Worm (Caenorhabditis elegans): ENCODE results near the gene pdhk-2.
A peak's percentile ranks its signal among the peaks of the same experiment; 100 is the strongest.

pdhk-2 gene

ce11 chrIII:8733667-8734066, 7.5 kb downstream of the pdhk-2 start:
- TF ChIP-seq ref-2 (tag; optimal IDR thresholded peaks at IDR 0.05) (no peak), elt-2 (tag; optimal IDR thresholded peaks at IDR 0.05) (peak; percentile 78)

- TF ChIP-seq ets-4 (tag; optimal IDR thresholded peaks at IDR 0.05) = no peak
- no peak for TF ChIP-seq npax-4 (tag; optimal IDR thresholded peaks at IDR 0.05)
- TF ChIP-seq ceh-6 (GFP tag; optimal IDR thresholded peaks at IDR 0.05) = no peak
- TF ChIP-seq sox-2 (GFP tag; IDR thresholded peaks at IDR 0.05) = no peak
- TF ChIP-seq F13H6.1 (tag; optimal IDR thresholded peaks at IDR 0.05) = no peak
- TF ChIP-seq unc-3 (GFP tag; conservative IDR thresholded peaks at IDR 0.05) = no peak
- no peak for TF ChIP-seq unc-3 (tag; optimal IDR thresholded peaks at IDR 0.05)
- TF ChIP-seq rnt-1 (tag; optimal IDR thresholded peaks at IDR 0.05) = no peak
- TF ChIP-seq pha-2 (tag; optimal IDR thresholded peaks at IDR 0.05) = no peak
- no peak for TF ChIP-seq pax-1 (tag; optimal IDR thresholded peaks at IDR 0.05)
- no peak for TF ChIP-seq tbx-2 (tag; optimal IDR thresholded peaks at IDR 0.05)
Observed at ce11 chrIII:8733237-8733636, 8.0 kb downstream of the pdhk-2 start.

ce11 chrIII:8731973-8732372, 9.2 kb downstream of the pdhk-2 start:
- no peak for TF ChIP-seq F13H6.1 (tag; optimal IDR thresholded peaks at IDR 0.05)
- TF ChIP-seq dve-1 (tag; optimal IDR thresholded peaks at IDR 0.05) = no peak
- TF ChIP-seq madf-2 (tag; optimal IDR thresholded peaks at IDR 0.05) = no peak
- no peak for TF ChIP-seq unc-3 (GFP tag; conservative IDR thresholded peaks at IDR 0.05)
- TF ChIP-seq unc-3 (tag; optimal IDR thresholded peaks at IDR 0.05) = no peak
- TF ChIP-seq K09A11.1 (tag; optimal IDR thresholded peaks at IDR 0.05; ENCODE audit: insufficient read depth) = no peak
- no peak for TF ChIP-seq hlh-8 (tag; optimal IDR thresholded peaks at IDR 0.05)
- no peak for TF ChIP-seq unc-55 (GFP tag; optimal IDR thresholded peaks at IDR 0.05)
- TF ChIP-seq pha-4 (tag; optimal IDR thresholded peaks at IDR 0.05) = no peak
- no peak for TF ChIP-seq nhr-232 (tag; optimal IDR thresholded peaks at IDR 0.05)
- no peak for TF ChIP-seq pag-3 (tag; optimal IDR thresholded peaks at IDR 0.05; ENCODE audit: borderline replicate concordance)
- no peak for TF ChIP-seq fkh-10 (GFP tag; optimal IDR thresholded peaks at IDR 0.05)
- TF ChIP-seq ceh-34 (tag; optimal IDR thresholded peaks at IDR 0.05) = no peak
- TF ChIP-seq Y22D7AL.16 (tag; optimal IDR thresholded peaks at IDR 0.05) = no peak

ce11 chrIII:8731310-8731709, 9.9 kb downstream of the pdhk-2 start, which contains the start of gene ZK370.4:
Gene ZK370.4, minus strand, starts transcription at chrIII:8731410.
- TF ChIP-seq pax-1 (tag; optimal IDR thresholded peaks at IDR 0.05) (no peak), ceh-18 (tag; optimal IDR thresholded peaks at IDR 0.05) (no peak), ceh-2 (tag; optimal IDR thresholded peaks at IDR 0.05) (no peak), ref-2 (tag; optimal IDR thresholded peaks at IDR 0.05) (no peak), madf-2 (tag; optimal IDR thresholded peaks at IDR 0.05) (no peak), nfya-1 (tag; optimal IDR thresholded peaks at IDR 0.05) (no peak), che-1 (tag; optimal IDR thresholded peaks at IDR 0.05) (no peak), odd-2 (tag; optimal IDR thresholded peaks at IDR 0.05) (no peak), hlh-30 (tag; optimal IDR thresholded peaks at IDR 0.05; ENCODE audit: insufficient read depth) (no peak), C38D4.7 (GFP tag; optimal IDR thresholded peaks at IDR 0.05) (no peak), unc-3 (GFP tag; conservative IDR thresholded peaks at IDR 0.05) (no peak), unc-3 (tag; optimal IDR thresholded peaks at IDR 0.05) (no peak), elt-2 (tag; optimal IDR thresholded peaks at IDR 0.05) (no peak), ceh-24 (tag; optimal IDR thresholded peaks at IDR 0.05) (no peak), ceh-22 (tag; optimal IDR thresholded peaks at IDR 0.05) (no peak), ceh-34 (tag; optimal IDR thresholded peaks at IDR 0.05) (no peak), hlh-8 (tag; optimal IDR thresholded peaks at IDR 0.05) (no peak), Y22D7AL.16 (tag; optimal IDR thresholded peaks at IDR 0.05) (no peak), hlh-15 (tag; optimal IDR thresholded peaks at IDR 0.05) (no peak), T23F11.4 (GFP tag; optimal IDR thresholded peaks at IDR 0.05) (no peak), ceh-14 (tag; optimal IDR thresholded peaks at IDR 0.05) (no peak)

All from whole organism, late embryonic.